Fruit fly (Drosophila melanogaster) whole organism, wandering third instar larva: ENCODE results near the gene Prosalpha4T1.

ENCODE experiments used
- Abd-B ChIP-seq: fragments of >200 bp; optimal IDR thresholded peaks from 2 replicates; lab custom pipeline; 2017; ENCODE audit warnings: missing biosample characterization, missing genetic modification characterization
- CG32264 ChIP-seq: fragments of 200-800 bp; sonication (Bioruptor generic); optimal IDR thresholded peaks from 2 replicates; lab custom pipeline; 2016; ENCODE audit warnings: missing biosample characterization, missing genetic modification characterization
- CG9705 ChIP-seq: fragments of 200-800 bp; sonication (Bioruptor generic); optimal IDR thresholded peaks from 2 replicates; lab custom pipeline; 2018; ENCODE audit warnings: missing biosample characterization, mild to moderate bottlenecking, missing genetic modification characterization
- CrebA ChIP-seq: fragments of 200-800 bp; sonication (Bioruptor generic); optimal IDR thresholded peaks from 2 replicates; lab custom pipeline; 2016; ENCODE audit warnings: missing biosample characterization, mild to moderate bottlenecking, missing genetic modification characterization, borderline replicate concordance
- Dfd ChIP-seq: fragments of >200 bp; optimal IDR thresholded peaks from 2 replicates; lab custom pipeline; 2017; ENCODE audit warnings: missing biosample characterization, missing genetic modification characterization
- Dif ChIP-seq: fragments of 200-275, 200-300 bp; sonication (Bioruptor generic); optimal IDR thresholded peaks from 2 replicates; lab custom pipeline; 2018; ENCODE audit warnings: missing biosample characterization, missing genetic modification characterization; ENCODE audit not compliant: partially characterized antibody
- GATAd ChIP-seq: sonication (Bioruptor generic); optimal IDR thresholded peaks from 2 replicates; lab custom pipeline; 2016; ENCODE audit warnings: missing biosample characterization, missing genetic modification characterization
- HLH106 ChIP-seq: fragments of 200-800 bp; optimal IDR thresholded peaks from 3 replicates; lab custom pipeline; 2019; ENCODE audit warnings: missing biosample characterization, mild to moderate bottlenecking, missing genetic modification characterization, moderate library complexity
- Hnf4 ChIP-seq: fragments of 200-800 bp; sonication (Bioruptor generic); optimal IDR thresholded peaks from 2 replicates; lab custom pipeline; 2016; ENCODE audit warnings: missing biosample characterization, mild to moderate bottlenecking, missing genetic modification characterization
- Hr78 ChIP-seq: fragments of >200 bp; optimal IDR thresholded peaks from 2 replicates; lab custom pipeline; 2017; ENCODE audit warnings: missing biosample characterization, missing genetic modification characterization
- Hr83 ChIP-seq: fragments of 200-300 bp; sonication (Bioruptor generic); optimal IDR thresholded peaks from 2 replicates; lab custom pipeline; 2016; ENCODE audit warnings: missing biosample characterization, mild to moderate bottlenecking, missing genetic modification characterization, moderate library complexity; ENCODE audit not compliant: poor library complexity, severe bottlenecking
- Jra ChIP-seq: sonication (Bioruptor generic); optimal IDR thresholded peaks from 2 replicates; lab custom pipeline; 2016; ENCODE audit warnings: missing biosample characterization, missing genetic modification characterization
- Mio ChIP-seq: sonication (Bioruptor generic); optimal IDR thresholded peaks from 2 replicates; lab custom pipeline; 2016; ENCODE audit warnings: missing biosample characterization, missing genetic modification characterization
- Myc ChIP-seq: fragments of >200 bp; optimal IDR thresholded peaks from 2 replicates; lab custom pipeline; 2017
- N ChIP-seq: fragments of >200 bp; optimal IDR thresholded peaks from 2 replicates; lab custom pipeline; 2018; ENCODE audit warnings: missing biosample characterization, missing external identifiers, missing genetic modification characterization
- OdsH ChIP-seq: fragments of 200-800 bp; sonication (Bioruptor generic); optimal IDR thresholded peaks from 2 replicates; lab custom pipeline; 2016; ENCODE audit warnings: missing biosample characterization, mild to moderate bottlenecking, missing genetic modification characterization
- Rel ChIP-seq, 2 experiments: fragments of 200-800 bp; sonication (Bioruptor generic) in 1 of 2; optimal IDR thresholded peaks; 2 replicates in 1 of 2; 3 replicates in 1 of 2; lab custom pipeline; 2016 to 2019; ENCODE audit warnings: mild to moderate bottlenecking in 2 of 2, missing biosample characterization in 2 of 2, missing genetic modification characterization in 2 of 2, moderate library complexity in 1 of 2
- Sp1 ChIP-seq: fragments of 200-800 bp; sonication (Bioruptor generic); optimal IDR thresholded peaks from 3 replicates; lab custom pipeline; 2019; ENCODE audit warnings: missing biosample characterization, mild to moderate bottlenecking, missing genetic modification characterization, moderate library complexity
- Vsx2 ChIP-seq: fragments of 200-300, 225-300 bp; sonication (Bioruptor generic); optimal IDR thresholded peaks from 2 replicates; lab custom pipeline; 2018; ENCODE audit warnings: missing biosample characterization, missing genetic modification characterization; ENCODE audit not compliant: partially characterized antibody
- br ChIP-seq: fragments of 200-800 bp; sonication (Bioruptor generic); optimal IDR thresholded peaks from 2 replicates; lab custom pipeline; 2016; ENCODE audit warnings: missing biosample characterization, missing genetic modification characterization
- brk ChIP-seq: fragments of 200-800 bp; sonication (Bioruptor generic); optimal IDR thresholded peaks from 2 replicates; lab custom pipeline; 2016; ENCODE audit warnings: missing biosample characterization, mild to moderate bottlenecking, missing genetic modification characterization
- dl ChIP-seq, 2 experiments: fragments of 175-275, 200-275 bp in 1 of 2; fragments of 200-275 bp in 1 of 2; sonication (Bioruptor generic); optimal IDR thresholded peaks; lab custom pipeline; 2018; ENCODE audit warnings: mild to moderate bottlenecking in 2 of 2, missing biosample characterization in 2 of 2, missing genetic modification characterization in 2 of 2, moderate library complexity in 2 of 2; ENCODE audit not compliant: partially characterized antibody in 2 of 2, insufficient read depth in 1 of 2
- dmrt93B ChIP-seq: fragments of 200-800 bp; sonication (Bioruptor generic); optimal IDR thresholded peaks from 2 replicates; lab custom pipeline; 2018; ENCODE audit warnings: missing biosample characterization, mild to moderate bottlenecking, missing genetic modification characterization
- dsf ChIP-seq: sonication (Bioruptor generic); optimal IDR thresholded peaks from 2 replicates; lab custom pipeline; 2016; ENCODE audit warnings: missing biosample characterization, missing genetic modification characterization, borderline replicate concordance
- ey ChIP-seq: fragments of 200-800 bp; sonication (Bioruptor generic); optimal IDR thresholded peaks from 2 replicates; lab custom pipeline; 2016; ENCODE audit warnings: missing biosample characterization, missing genetic modification characterization
- foxo ChIP-seq, 2 experiments: fragments of 200-800 bp; sonication (Bioruptor generic); optimal IDR thresholded peaks; 2 replicates in 1 of 2; 3 replicates in 1 of 2; lab custom pipeline; 2016 to 2017; ENCODE audit warnings: missing biosample characterization in 2 of 2, missing genetic modification characterization in 2 of 2
- fru ChIP-seq: fragments of 200-800 bp; sonication (Bioruptor generic); optimal IDR thresholded peaks from 3 replicates; lab custom pipeline; 2016; ENCODE audit warnings: missing biosample characterization, mild to moderate bottlenecking, missing genetic modification characterization
- jim ChIP-seq: fragments of 175-275, 200-325 bp; sonication (Bioruptor generic); optimal IDR thresholded peaks from 2 replicates; lab custom pipeline; 2016; ENCODE audit warnings: missing biosample characterization, mild to moderate bottlenecking, missing genetic modification characterization
- lola ChIP-seq: fragments of >200 bp; optimal IDR thresholded peaks from 2 replicates; lab custom pipeline; 2017; ENCODE audit warnings: missing biosample characterization, missing genetic modification characterization
- pan ChIP-seq: fragments of >200 bp; optimal IDR thresholded peaks from 2 replicates; lab custom pipeline; 2017
- psq ChIP-seq: fragments of 200-800 bp; sonication (Bioruptor generic); optimal IDR thresholded peaks from 3 replicates; lab custom pipeline; 2017; ENCODE audit warnings: missing biosample characterization, mild to moderate bottlenecking, missing genetic modification characterization, moderate library complexity
- sage ChIP-seq: fragments of 200-800 bp; sonication (Bioruptor generic); optimal IDR thresholded peaks from 2 replicates; lab custom pipeline; 2016; ENCODE audit warnings: missing biosample characterization, mild to moderate bottlenecking, missing genetic modification characterization
- sv ChIP-seq: fragments of 200-800 bp; sonication (Bioruptor generic); optimal IDR thresholded peaks from 3 replicates; lab custom pipeline; 2016; ENCODE audit warnings: missing biosample characterization, missing genetic modification characterization
- tai ChIP-seq: sonication (Bioruptor generic); optimal IDR thresholded peaks from 2 replicates; lab custom pipeline; 2016; ENCODE audit warnings: missing biosample characterization, missing genetic modification characterization
- usp ChIP-seq: fragments of >200 bp; optimal IDR thresholded peaks from 2 replicates; lab custom pipeline; 2017; ENCODE audit warnings: missing biosample characterization, missing genetic modification characterization
- woc ChIP-seq: sonication (Bioruptor generic); optimal IDR thresholded peaks from 2 replicates; lab custom pipeline; 2016; ENCODE audit warnings: missing biosample characterization, mild to moderate bottlenecking, missing genetic modification characterization

Gene Prosalpha4T1

DNA sequence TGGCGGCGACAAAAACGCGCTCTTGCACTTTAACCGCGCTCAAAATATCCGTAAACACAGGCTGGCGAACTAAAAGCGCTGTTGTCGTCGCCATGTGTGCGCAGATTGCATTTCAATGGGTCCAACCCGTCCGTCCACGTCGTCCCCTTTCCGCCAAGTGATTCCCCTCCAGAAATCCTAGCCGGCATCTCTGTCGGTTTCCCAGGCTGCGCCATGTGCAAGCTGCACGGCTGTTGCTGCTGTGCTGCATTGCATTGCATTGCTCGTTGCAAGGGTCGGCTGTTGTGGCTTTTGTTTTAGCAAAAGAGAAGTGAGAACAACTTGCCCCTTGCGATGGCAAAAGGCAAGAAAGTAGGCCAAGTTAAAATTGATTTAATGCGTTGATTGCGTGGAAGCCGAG, 25.3 kb upstream of the Prosalpha4T1 start:
- TF ChIP-seq CG32264 (GFP tag; lab: Kevin White, UChicago): no peak
- no peak for TF ChIP-seq N (GFP tag; lab: Kevin White, UChicago)
- no peak for TF ChIP-seq tai (GFP tag; lab: Kevin White, UChicago)
- TF ChIP-seq pan (lab: Kevin White, UChicago): no peak
- TF ChIP-seq Hr78 (GFP tag; lab: Kevin White, UChicago): no peak
- TF ChIP-seq Abd-B (GFP tag; lab: Kevin White, UChicago): no peak
- no peak for TF ChIP-seq Dif (GFP tag; lab: Kevin White, UChicago)
- no peak for TF ChIP-seq Dfd
- no peak for TF ChIP-seq dmrt93B (GFP tag; lab: Kevin White, UChicago)
- no peak for TF ChIP-seq foxo (GFP tag; optimal IDR thresholded peaks at IDR 0.05; lab: Kevin White, UChicago)
- TF ChIP-seq CG9705 (GFP tag; lab: Kevin White, UChicago): no peak
- no peak for TF ChIP-seq HLH106
- no peak for TF ChIP-seq Jra (GFP tag; lab: Kevin White, UChicago)
- no peak for TF ChIP-seq ey (GFP tag; lab: Kevin White, UChicago)
- TF ChIP-seq Vsx2 (GFP tag; lab: Kevin White, UChicago): no peak
- no peak for TF ChIP-seq Rel (GFP tag; optimal IDR thresholded peaks at IDR 0.05; lab: Kevin White, UChicago)
- TF ChIP-seq Rel (tag; optimal IDR thresholded peaks at IDR 0.05; lab: Kevin White, UChicago): no peak
- no peak for TF ChIP-seq Myc (lab: Kevin White, UChicago)
- TF ChIP-seq brk: no peak
- TF ChIP-seq, all 38 proteins: peak for 0

DNA sequence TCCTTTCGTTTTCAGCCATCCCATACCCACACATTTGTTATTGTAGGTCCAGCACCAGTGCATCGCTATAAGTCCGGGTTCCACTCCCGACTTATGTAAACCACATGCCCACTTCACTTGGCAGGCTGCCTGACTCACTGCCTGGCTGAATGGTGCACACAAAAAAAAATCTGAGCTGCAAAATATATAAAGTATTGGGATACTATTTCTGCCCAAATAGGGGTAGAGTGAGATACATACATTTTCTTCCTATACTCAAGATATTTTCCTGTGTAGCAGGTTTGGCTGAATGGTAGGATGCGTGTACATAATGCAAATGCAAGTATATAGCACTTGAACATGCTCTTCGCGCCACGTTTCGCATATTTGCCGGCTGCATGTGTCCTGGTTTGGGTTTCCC, 24.3 kb upstream of the Prosalpha4T1 start:
- TF ChIP-seq OdsH (GFP tag; lab: Kevin White, UChicago): no peak
- peak in 1 of 2 experiments; percentile 19 for TF ChIP-seq foxo (GFP tag; optimal IDR thresholded peaks at IDR 0.05; lab: Kevin White, UChicago)

DNA sequence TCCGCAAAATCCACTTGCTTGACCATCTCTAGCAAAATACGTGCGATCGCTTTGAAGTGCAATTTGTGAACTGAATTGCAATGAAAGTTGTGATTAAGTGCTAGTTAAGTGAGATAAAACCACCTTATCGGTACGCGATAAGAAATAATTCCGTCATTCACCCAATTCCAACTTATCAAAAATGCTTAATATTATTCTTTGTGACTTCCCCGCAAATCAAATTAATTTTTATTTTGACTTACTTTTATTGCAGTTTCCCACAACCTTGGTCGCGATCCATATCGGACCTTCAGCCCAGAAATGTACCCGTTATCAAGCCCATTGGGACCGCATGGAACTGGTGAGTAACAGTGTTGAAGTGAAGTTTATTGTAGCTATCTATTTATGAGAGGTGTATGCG, 23.7 kb upstream of the Prosalpha4T1 start, which contains the start of gene Takl1:
TSS of gene Takl1 (minus strand) at position 59 of the 400 bp plus-strand sequence.
- TF ChIP-seq fru (GFP tag; lab: Kevin White, UChicago) (no peak), pan (lab: Kevin White, UChicago) (no peak), Hr83 (no peak), sv (GFP tag; lab: Kevin White, UChicago) (no peak), Rel (GFP tag; optimal IDR thresholded peaks at IDR 0.05; lab: Kevin White, UChicago) (no peak), Rel (tag; optimal IDR thresholded peaks at IDR 0.05; lab: Kevin White, UChicago) (peak; percentile 97), Myc (lab: Kevin White, UChicago) (no peak), Vsx2 (GFP tag; lab: Kevin White, UChicago) (no peak)

DNA sequence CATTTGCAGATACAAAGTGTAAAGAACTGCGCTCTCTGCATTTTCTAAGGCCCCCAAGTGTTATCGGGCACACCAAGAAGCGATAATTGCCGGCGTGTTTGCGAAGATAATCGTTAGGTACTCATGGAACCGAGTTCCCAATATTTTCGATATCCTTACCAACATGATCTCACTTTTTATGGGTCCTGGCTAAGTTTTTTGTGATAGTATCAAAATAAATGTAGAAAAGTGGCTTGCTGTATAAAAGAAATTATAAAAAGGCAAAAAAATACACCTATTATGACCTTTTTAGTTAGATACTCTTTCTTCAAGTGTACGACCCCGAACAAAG, 17.2 kb upstream of the Prosalpha4T1 start:
- peak; percentile 85 for TF ChIP-seq Hr83
- no peak for TF ChIP-seq pan (lab: Kevin White, UChicago)

DNA sequence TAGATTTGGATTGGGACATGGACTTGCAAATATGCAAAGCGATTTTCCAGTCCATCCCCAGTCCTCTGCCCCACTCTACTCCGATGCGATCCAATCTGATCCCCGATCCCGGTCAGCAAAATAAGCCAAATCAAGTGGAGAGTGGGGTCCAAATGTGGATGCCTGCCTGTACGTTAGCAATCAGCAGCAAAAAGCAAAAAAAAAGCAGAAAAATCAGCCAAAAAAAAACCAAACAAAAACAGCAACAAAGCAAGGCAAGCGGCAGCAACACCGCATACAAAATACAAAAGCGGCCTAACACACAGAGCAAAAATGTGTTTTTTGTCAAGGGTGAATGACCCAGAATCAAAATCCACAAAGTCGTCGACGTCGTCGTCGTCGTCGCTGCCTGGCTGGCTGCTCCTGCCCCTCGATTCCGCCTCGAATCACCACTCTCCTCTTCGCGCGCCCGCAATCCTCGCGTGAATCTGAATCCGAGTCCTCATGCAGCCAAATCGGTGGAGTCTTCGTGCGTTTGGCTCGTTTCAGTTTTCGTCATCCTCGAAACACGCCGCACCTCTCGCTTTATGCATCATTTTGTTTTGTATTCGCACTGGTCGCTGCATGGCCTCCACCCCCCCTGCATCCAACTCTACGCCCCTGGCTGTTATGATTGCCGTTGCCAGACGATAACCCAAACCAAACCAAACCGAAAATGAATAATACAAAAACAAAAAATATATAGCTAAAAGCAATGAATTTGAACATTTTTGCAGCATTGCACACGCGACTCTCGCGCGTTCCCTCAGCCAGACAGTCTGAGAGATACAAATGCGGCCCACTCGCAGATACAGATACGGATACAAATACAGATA, 16.7 kb upstream of the Prosalpha4T1 start:
- TF ChIP-seq Dfd: no peak
- peak; percentile 21 for TF ChIP-seq CG9705 (GFP tag; lab: Kevin White, UChicago)
- no peak for TF ChIP-seq GATAd (GFP tag; lab: Kevin White, UChicago)
- peak; percentile 74 for TF ChIP-seq CrebA (GFP tag; lab: Kevin White, UChicago)
- peak; percentile 88 for TF ChIP-seq Hr83
- peak; percentile 42 for TF ChIP-seq Vsx2 (GFP tag; lab: Kevin White, UChicago)
- no peak for TF ChIP-seq usp
- TF ChIP-seq N (GFP tag; lab: Kevin White, UChicago): no peak
- TF ChIP-seq foxo (GFP tag; optimal IDR thresholded peaks at IDR 0.05; lab: Kevin White, UChicago): peak; percentile 40 to 91
- peak; percentile 94 for TF ChIP-seq tai (GFP tag; lab: Kevin White, UChicago)
- peak; percentile 50 for TF ChIP-seq Mio
- peak; percentile 89 for TF ChIP-seq br (GFP tag; lab: Kevin White, UChicago)
- TF ChIP-seq dl (GFP tag; optimal IDR thresholded peaks at IDR 0.05; lab: Kevin White, UChicago; ENCODE audit: insufficient read depth in 1 of 2, partially characterized antibody in 2 of 2): peak in 1 of 2 experiments; percentile 14
- TF ChIP-seq jim: peak; percentile 91
- TF ChIP-seq dmrt93B (GFP tag; lab: Kevin White, UChicago): peak; percentile 52
- TF ChIP-seq pan (lab: Kevin White, UChicago): no peak
- TF ChIP-seq dsf (GFP tag; lab: Kevin White, UChicago): no peak
- no peak for TF ChIP-seq sv (GFP tag; lab: Kevin White, UChicago)
- peak; percentile 85 for TF ChIP-seq Hnf4 (GFP tag; lab: Kevin White, UChicago)
- TF ChIP-seq ey (GFP tag; lab: Kevin White, UChicago): peak; percentile 90
- peak; percentile 57 for TF ChIP-seq Dif (GFP tag; lab: Kevin White, UChicago)
- TF ChIP-seq psq (GFP tag; lab: Kevin White, UChicago): peak; percentile 91
- TF ChIP-seq CG32264 (GFP tag; lab: Kevin White, UChicago): peak; percentile 73
- TF ChIP-seq HLH106: peak; percentile 82
- TF ChIP-seq lola (GFP tag; lab: Kevin White, UChicago): no peak
- peak; percentile 50 for TF ChIP-seq sage (GFP tag; lab: Kevin White, UChicago)
- TF ChIP-seq brk: peak; percentile 53
- peak; percentile 70 for TF ChIP-seq Sp1 (GFP tag; lab: Kevin White, UChicago)
- TF ChIP-seq Hr78 (GFP tag; lab: Kevin White, UChicago): no peak
- TF ChIP-seq woc (GFP tag; lab: Kevin White, UChicago): peak; percentile 78
- peak; percentile 81 for TF ChIP-seq Jra (GFP tag; lab: Kevin White, UChicago)
- no peak for TF ChIP-seq Abd-B (GFP tag; lab: Kevin White, UChicago)
